Worm (Caenorhabditis elegans) whole organism, early embryonic: ENCODE results near the gene nspc-13.

ENCODE experiments used
- F13C5.2 ChIP-seq: sonication (generic microtip); optimal IDR thresholded peaks from 2 replicates; lab custom pipeline; 2017; ENCODE audit warnings: mild to moderate bottlenecking, missing genetic modification characterization, inconsistent platforms, missing compliant biosample characterization
- ama-1 ChIP-seq: fragments of 150-350 bp; optimal IDR thresholded peaks from 2 replicates; lab custom pipeline; 2014
- ceh-36 ChIP-seq: sonication (generic microtip); optimal IDR thresholded peaks from 2 replicates; lab custom pipeline; 2016; ENCODE audit warnings: missing genetic modification characterization, inconsistent platforms, missing compliant biosample characterization
- ets-7 ChIP-seq: sonication (generic microtip); optimal IDR thresholded peaks from 2 replicates; lab custom pipeline; 2016; ENCODE audit warnings: missing genotype, missing genetic modification characterization, missing compliant biosample characterization
- flt-1 ChIP-seq: fragments of 200-800 bp; sonication (Bioruptor generic); IDR thresholded peaks from 2 replicates; pipeline ENCODE4 v1.3.6; 2022; ENCODE audit warnings: missing genetic modification characterization, missing compliant biosample characterization
- hmg-4 ChIP-seq: fragments of 200-800 bp; sonication (Bioruptor generic); optimal IDR thresholded peaks from 2 replicates; lab custom pipeline; 2018; ENCODE audit warnings: mild to moderate bottlenecking, missing genetic modification characterization, missing compliant biosample characterization
- hnd-1 ChIP-seq: sonication (generic microtip); optimal IDR thresholded peaks from 2 replicates; lab custom pipeline; 2016; ENCODE audit warnings: missing genetic modification characterization, missing compliant biosample characterization
- pes-1 ChIP-seq: fragments of 200-800 bp; sonication (Bioruptor generic); IDR thresholded peaks from 2 replicates; pipeline ENCODE4 v1.3.6; 2022; ENCODE audit warnings: missing genetic modification reagents, missing genetic modification characterization, missing compliant biosample characterization
- sea-1 ChIP-seq: fragments of 200-800 bp; sonication (Bioruptor generic); conservative IDR thresholded peaks from 2 replicates; pipeline ENCODE4 v1.3.6; 2022; ENCODE audit warnings: missing genetic modification characterization, missing compliant biosample characterization
- tbx-11 ChIP-seq: fragments of 200-800 bp; sonication (Bioruptor generic); IDR thresholded peaks from 2 replicates; pipeline ENCODE4 v1.3.6; 2022; ENCODE audit warnings: missing genetic modification characterization, missing compliant biosample characterization
- tbx-37 ChIP-seq: fragments of 200-800 bp; sonication (Bioruptor generic); conservative IDR thresholded peaks from 2 replicates; pipeline ENCODE4 v1.3.6; 2022; ENCODE audit warnings: missing genetic modification reagents, missing genetic modification characterization, missing compliant biosample characterization
- tra-4 ChIP-seq: sonication (generic microtip); optimal IDR thresholded peaks from 2 replicates; lab custom pipeline; 2017; ENCODE audit warnings: missing genetic modification characterization, missing compliant biosample characterization

ce11 chrX:12393786-12394308 is 36.6 kb downstream of the nspc-13 start, which contains the start of gene F17E5.2:
- TF ChIP-seq ama-1 (no peak), pes-1 (no peak), flt-1 (GFP tag; lab: Robert Waterston, UW) (peak; percentile 15; the same call in 1 of the 2 replicates), tbx-37 (no peak), sea-1 (no peak), tra-4 (tag; lab: Kevin White, UChicago) (no peak), F13C5.2 (tag; lab: Kevin White, UChicago) (peak; percentile 18), tbx-11 (0 out of 2 replicates have a peak, but pooled peaks have one; percentile 18), hmg-4 (GFP tag; lab: Kevin White, UChicago) (no peak), hnd-1 (tag; lab: Kevin White, UChicago) (no peak), ceh-36 (tag; lab: Kevin White, UChicago) (no peak), ets-7 (no peak)
